Fruit fly (Drosophila melanogaster) whole organism, embryonic: ENCODE measurements around the gene Cdk5alpha.
A peak's percentile ranks its signal among the peaks of the same experiment; 100 is the strongest.

Source experiments
- Bgb ChIP-seq: fragments of 200-800 bp; sonication (Bioruptor generic); IDR thresholded peaks from 2 replicates; pipeline ENCODE4 v1.3.6; 2022; ENCODE audit warnings: missing biosample characterization, missing genetic modification characterization; ENCODE audit not compliant: partially characterized antibody
- CG10209 ChIP-seq: fragments of 200-800 bp; sonication (Bioruptor generic); optimal IDR thresholded peaks from 3 replicates; lab custom pipeline; 2017; ENCODE audit warnings: missing biosample characterization, mild to moderate bottlenecking, missing genetic modification characterization, missing genetic modification reagents
- CG10565 ChIP-seq: fragments of 200-800 bp; sonication (Bioruptor generic); optimal IDR thresholded peaks from 3 replicates; lab custom pipeline; 2016; ENCODE audit warnings: missing biosample characterization, mild to moderate bottlenecking, missing genetic modification characterization
- CG10959 ChIP-seq: fragments of 200-800 bp; sonication (Bioruptor generic); IDR thresholded peaks from 2 replicates; pipeline ENCODE4 v1.3.6; 2022; ENCODE audit warnings: missing biosample characterization, missing genetic modification characterization
- CG11085 ChIP-seq: fragments of 200-800 bp; sonication (Bioruptor generic); IDR thresholded peaks from 2 replicates; pipeline ENCODE4 v1.3.6; 2022; ENCODE audit warnings: missing biosample characterization, missing genetic modification characterization
- CG11695 ChIP-seq: fragments of 200-800 bp; sonication (Bioruptor generic); IDR thresholded peaks from 3 replicates; pipeline ENCODE4 v1.3.6; 2022; ENCODE audit warnings: missing biosample characterization, missing genetic modification characterization
- CG12391 ChIP-seq: fragments of 200-800 bp; sonication (Bioruptor generic); optimal IDR thresholded peaks from 3 replicates; lab custom pipeline; 2018; ENCODE audit warnings: missing biosample characterization, mild to moderate bottlenecking, missing genetic modification characterization, moderate library complexity
- CG12744 ChIP-seq: fragments of 200-800 bp; sonication (Bioruptor generic); optimal IDR thresholded peaks from 2 replicates; lab custom pipeline; 2016; ENCODE audit warnings: missing biosample characterization, missing genetic modification characterization
- CG1603 ChIP-seq: fragments of 200-800 bp; sonication (Bioruptor generic); optimal IDR thresholded peaks from 2 replicates; lab custom pipeline; 2019; ENCODE audit warnings: missing biosample characterization, mild to moderate bottlenecking, missing genetic modification characterization, moderate library complexity
- CG18619 ChIP-seq: fragments of 200-800 bp; sonication (Bioruptor generic); optimal IDR thresholded peaks from 3 replicates; lab custom pipeline; 2017; ENCODE audit warnings: missing biosample characterization, mild to moderate bottlenecking, missing genetic modification characterization
- CG2116 ChIP-seq: fragments of 200-800 bp; sonication (Bioruptor generic); optimal IDR thresholded peaks from 3 replicates; lab custom pipeline; 2018; ENCODE audit warnings: missing biosample characterization, mild to moderate bottlenecking, missing genetic modification characterization
- CG33557 ChIP-seq: fragments of 200-800 bp; sonication (Bioruptor generic); optimal IDR thresholded peaks from 2 replicates; lab custom pipeline; 2019; ENCODE audit warnings: missing biosample characterization, mild to moderate bottlenecking, missing genetic modification characterization, moderate library complexity
- CG4360 ChIP-seq: fragments of 200-800 bp; sonication (Bioruptor generic); IDR thresholded peaks from 2 replicates; pipeline ENCODE4 v1.3.6; 2022; ENCODE audit warnings: missing biosample characterization, missing genetic modification characterization
- CG4617 ChIP-seq: fragments of 200-800 bp; sonication (Bioruptor generic); optimal IDR thresholded peaks from 3 replicates; lab custom pipeline; 2016; ENCODE audit warnings: missing biosample characterization, missing genetic modification characterization, borderline replicate concordance
- CG4820 ChIP-seq: fragments of 200-800 bp; sonication (Bioruptor generic); optimal IDR thresholded peaks from 3 replicates; lab custom pipeline; 2016; ENCODE audit warnings: missing biosample characterization, missing genetic modification characterization
- CG5953 ChIP-seq: fragments of 200-800 bp; sonication (Bioruptor generic); IDR thresholded peaks from 2 replicates; pipeline ENCODE4 v1.3.6; 2022; ENCODE audit warnings: missing biosample characterization, missing genetic modification characterization
- CG6683 ChIP-seq: fragments of 200-800 bp; sonication (Bioruptor generic); optimal IDR thresholded peaks from 2 replicates; lab custom pipeline; 2017; ENCODE audit warnings: missing biosample characterization, mild to moderate bottlenecking, missing genetic modification characterization, missing genetic modification reagents
- D ChIP-seq, 2 experiments: fragments of 200-800 bp in 1 of 2; fragments of >200 bp in 1 of 2; sonication (Bioruptor generic) in 1 of 2; optimal IDR thresholded peaks; 2 replicates in 1 of 2; 3 replicates in 1 of 2; lab custom pipeline; 2017; ENCODE audit warnings: mild to moderate bottlenecking in 1 of 2, missing biosample characterization in 1 of 2, missing genetic modification characterization in 1 of 2, missing genetic modification reagents in 1 of 2
- Dad ChIP-seq: fragments of 200-800 bp; sonication (Bioruptor generic); optimal IDR thresholded peaks from 3 replicates; lab custom pipeline; 2016; ENCODE audit warnings: missing biosample characterization, missing genetic modification characterization
- H15 ChIP-seq: fragments of 200-800 bp; sonication (Bioruptor generic); IDR thresholded peaks from 3 replicates; pipeline ENCODE4 v1.3.6; 2022; ENCODE audit warnings: missing biosample characterization, missing genetic modification characterization
- HLH4C ChIP-seq: fragments of 200-800 bp; sonication (Bioruptor generic); IDR thresholded peaks from 3 replicates; pipeline ENCODE4 v1.3.6; 2022; ENCODE audit warnings: missing biosample characterization, missing genetic modification characterization; ENCODE audit not compliant: partially characterized antibody
- Hr78 ChIP-seq, 2 experiments: fragments of 200-800 bp in 1 of 2; fragments of >200 bp in 1 of 2; sonication (Bioruptor generic) in 1 of 2; optimal IDR thresholded peaks; 2 replicates each; lab custom pipeline; 2017 to 2019; ENCODE audit warnings: missing biosample characterization in 2 of 2, missing genetic modification characterization in 2 of 2, mild to moderate bottlenecking in 1 of 2, moderate library complexity in 1 of 2
- Lhr ChIP-seq: fragments of 200-800 bp; sonication (Bioruptor generic); optimal IDR thresholded peaks from 3 replicates; lab custom pipeline; 2017; ENCODE audit warnings: mild to moderate bottlenecking, missing biosample characterization, missing genetic modification reagents, missing genetic modification characterization
- Lpt ChIP-seq: fragments of >200 bp; optimal IDR thresholded peaks from 2 replicates; lab custom pipeline; 2018; ENCODE audit warnings: missing biosample characterization, missing genetic modification characterization
- Opbp ChIP-seq: fragments of 200-800 bp; sonication (Bioruptor generic); IDR thresholded peaks from 3 replicates; pipeline ENCODE4 v1.3.6; 2022; ENCODE audit warnings: missing biosample characterization, missing genetic modification characterization; ENCODE audit not compliant: partially characterized antibody
- Pdp1 ChIP-seq, 2 experiments: fragments of 200-800 bp; sonication (Bioruptor generic); optimal IDR thresholded peaks; 3 replicates each; lab custom pipeline; 2016; ENCODE audit warnings: missing biosample characterization in 2 of 2, missing genetic modification characterization in 2 of 2, mild to moderate bottlenecking in 1 of 2, moderate library complexity in 1 of 2
- Side ChIP-seq: fragments of 200-800 bp; sonication (Bioruptor generic); optimal IDR thresholded peaks from 2 replicates; lab custom pipeline; 2016; ENCODE audit warnings: missing biosample characterization, missing genetic modification characterization
- Taf1 ChIP-seq: fragments of 200-800 bp; sonication (Bioruptor generic); IDR thresholded peaks from 2 replicates; pipeline ENCODE4 v1.3.6; 2022; ENCODE audit warnings: missing biosample characterization, missing genetic modification characterization
- Xbp1 ChIP-seq: fragments of 200-800 bp; sonication (Bioruptor generic); optimal IDR thresholded peaks from 3 replicates; lab custom pipeline; 2016; ENCODE audit warnings: missing biosample characterization, mild to moderate bottlenecking, missing genetic modification characterization
- YL-1 ChIP-seq: fragments of 200-800 bp; sonication (Bioruptor generic); optimal IDR thresholded peaks from 3 replicates; lab custom pipeline; 2017; ENCODE audit warnings: missing biosample characterization, mild to moderate bottlenecking, missing genetic modification characterization
- abd-A ChIP-seq: fragments of 200-800 bp; sonication (Bioruptor generic); optimal IDR thresholded peaks from 3 replicates; lab custom pipeline; 2019; ENCODE audit warnings: missing biosample characterization, mild to moderate bottlenecking, missing genetic modification characterization, moderate library complexity
- br ChIP-seq: fragments of >200 bp; optimal IDR thresholded peaks from 2 replicates; lab custom pipeline; 2017
- bsh ChIP-seq, 2 experiments: fragments of 200-800 bp; sonication (Bioruptor generic); optimal IDR thresholded peaks; 2 replicates each; lab custom pipeline; 2017 to 2018; ENCODE audit warnings: mild to moderate bottlenecking in 2 of 2, missing biosample characterization in 2 of 2, missing genetic modification characterization in 2 of 2, moderate library complexity in 1 of 2
- cad ChIP-seq: fragments of >200 bp; optimal IDR thresholded peaks from 2 replicates; lab custom pipeline; 2017; ENCODE audit warnings: missing biosample characterization, missing genetic modification characterization
- dysf ChIP-seq: fragments of 200-800 bp; sonication (Bioruptor generic); IDR thresholded peaks from 3 replicates; pipeline ENCODE4 v1.3.6; 2022; ENCODE audit warnings: missing biosample characterization, missing genetic modification characterization
- ftz-f1 ChIP-seq: fragments of 200-800 bp; sonication (Bioruptor generic); optimal IDR thresholded peaks from 2 replicates; lab custom pipeline; 2016; ENCODE audit warnings: missing biosample characterization, missing genetic modification characterization
- kah ChIP-seq: fragments of 200-800 bp; sonication (Bioruptor generic); optimal IDR thresholded peaks from 2 replicates; lab custom pipeline; 2018; ENCODE audit warnings: missing biosample characterization, mild to moderate bottlenecking, missing genetic modification characterization
- pzg ChIP-seq: fragments of 200-800 bp; sonication (Bioruptor generic); optimal IDR thresholded peaks from 3 replicates; lab custom pipeline; 2018; ENCODE audit warnings: missing biosample characterization, mild to moderate bottlenecking, missing genetic modification characterization, moderate library complexity
- rib ChIP-seq: fragments of 200-800 bp; sonication (Bioruptor generic); IDR thresholded peaks from 2 replicates; pipeline ENCODE4 v1.3.6; 2022; ENCODE audit warnings: missing biosample characterization, missing genetic modification characterization
- stc ChIP-seq: fragments of 200-800 bp; sonication (Bioruptor generic); IDR thresholded peaks from 2 replicates; pipeline ENCODE4 v1.3.6; 2022; ENCODE audit warnings: missing biosample characterization, missing genetic modification characterization
- tgo ChIP-seq: fragments of 200-800 bp; sonication (Bioruptor generic); IDR thresholded peaks from 3 replicates; pipeline ENCODE4 v1.3.6; 2022; ENCODE audit warnings: missing biosample characterization, missing genetic modification characterization
- zfh2 ChIP-seq: fragments of 200-800 bp; sonication (Bioruptor generic); optimal IDR thresholded peaks from 2 replicates; lab custom pipeline; 2016; ENCODE audit warnings: missing biosample characterization, missing genetic modification characterization

Gene Cdk5alpha

dm6 chr2L:10306518-10307260 is 4.1 kb downstream of the Cdk5alpha start, which contains the start of the genes CG5390 and CG4968 (continued):
- TF ChIP-seq dysf (peak; percentile 55; the same call in 1 of the 3 replicates), ftz-f1 (peak; percentile 6), Dad (GFP tag; lab: Kevin White, UChicago) (peak; percentile 8), zfh2 (GFP tag; lab: Kevin White, UChicago) (peak; percentile 5), stc (peak; percentile 53; the same call in 1 of the 2 replicates), CG11085 (GFP tag; lab: Robert Waterston, UW) (peak; percentile 39; the same call in 1 of the 2 replicates), CG4820 (GFP tag; lab: Kevin White, UChicago) (peak; percentile 20), H15 (GFP tag; lab: Robert Waterston, UW) (peak; percentile 45; the same call in 1 of the 3 replicates), br (lab: Kevin White, UChicago) (no peak), CG4617 (GFP tag; lab: Kevin White, UChicago) (peak; percentile 72), kah (GFP tag; lab: Kevin White, UChicago) (no peak), CG10959 (GFP tag; lab: Robert Waterston, UW) (no peak), CG6683 (GFP tag; lab: Kevin White, UChicago) (peak; percentile 60), HLH4C (GFP tag; lab: Robert Waterston, UW) (peak; percentile 48; the same call in 1 of the 3 replicates), rib (peak; percentile 20; the same call in 1 of the 2 replicates), Xbp1 (GFP tag; lab: Kevin White, UChicago) (peak; percentile 67), Lhr (GFP tag; lab: Kevin White, UChicago) (peak; percentile 63), CG12744 (GFP tag; lab: Kevin White, UChicago) (no peak), CG5953 (0 out of 2 replicates have a peak, but pooled peaks have one; percentile 45), D (optimal IDR thresholded peaks at IDR 0.05; lab: Kevin White, UChicago) (no peak), D (GFP tag; optimal IDR thresholded peaks at IDR 0.05; lab: Kevin White, UChicago) (peak; percentile 64), CG4360 (no peak), YL-1 (GFP tag; lab: Kevin White, UChicago) (peak; percentile 85), Side (GFP tag; lab: Kevin White, UChicago) (peak; percentile 24), abd-A (no peak), Taf1 (GFP tag; lab: Robert Waterston, UW) (0 out of 2 replicates have a peak, but pooled peaks have one; percentile 14), CG18619 (GFP tag; lab: Kevin White, UChicago) (peak; percentile 38), tgo (peak; percentile 45; the same call in 1 of the 3 replicates), CG33557 (GFP tag; lab: Kevin White, UChicago) (peak; percentile 32), CG10209 (GFP tag; lab: Kevin White, UChicago) (peak; percentile 59), Pdp1 (GFP tag; optimal IDR thresholded peaks at IDR 0.05; lab: Kevin White, UChicago) (peak in 1 of 2 experiments; percentile 42), Hr78 (GFP tag; optimal IDR thresholded peaks at IDR 0.05; lab: Kevin White, UChicago) (peak in 1 of 2 experiments; percentile 20), Lpt (no peak), bsh (GFP tag; optimal IDR thresholded peaks at IDR 0.05; lab: Kevin White, UChicago) (peak in 1 of 2 experiments; percentile 74), CG10565 (GFP tag; lab: Kevin White, UChicago) (no peak), CG2116 (GFP tag; lab: Kevin White, UChicago) (peak; percentile 99), Bgb (GFP tag; lab: Robert Waterston, UW) (peak; percentile 31; the same call in 1 of the 2 replicates), CG1603 (tag; lab: Kevin White, UChicago) (peak; percentile 71), CG11695 (GFP tag; lab: Robert Waterston, UW) (peak; percentile 72; the same call in 2 of the 3 replicates), cad (GFP tag; lab: Kevin White, UChicago) (no peak), Opbp (0 out of 3 replicates have a peak, but pooled peaks have one; percentile 24), CG12391 (tag; lab: Kevin White, UChicago) (peak; percentile 85), pzg (peak; percentile 69)
